Fruit fly (Drosophila melanogaster): ENCODE results near the gene Ist1.

- TF ChIP-seq Hr83 (GFP tag; optimal IDR thresholded peaks at IDR 0.05; ENCODE audit: poor library complexity, severe bottlenecking) (no peak), GATAd (GFP tag; optimal IDR thresholded peaks at IDR 0.05) (no peak), h (GFP tag; optimal IDR thresholded peaks at IDR 0.05) (no peak), CG9705 (GFP tag; optimal IDR thresholded peaks at IDR 0.05) (no peak), HLH106 (tag; optimal IDR thresholded peaks at IDR 0.05) (no peak), psq (GFP tag; optimal IDR thresholded peaks at IDR 0.05) (no peak), Hr78 (GFP tag; optimal IDR thresholded peaks at IDR 0.05) (no peak), usp (GFP tag; optimal IDR thresholded peaks at IDR 0.05) (no peak), dsf (GFP tag; optimal IDR thresholded peaks at IDR 0.05; ENCODE audit: borderline replicate concordance) (no peak), rgr (GFP tag; optimal IDR thresholded peaks at IDR 0.05) (no peak), OdsH (GFP tag; optimal IDR thresholded peaks at IDR 0.05) (no peak)
Measured at dm6 chr3L:6787502-6787901, 31.2 kb upstream of the Ist1 start.
